Worm (Caenorhabditis elegans): Measurements from ENCODE around the gene fbxb-1.
A peak's percentile ranks its signal among the peaks of the same experiment; 100 is the strongest.

Gene fbxb-1

ce11 chrV:19205450-19205849 is 34.7 kb upstream of the fbxb-1 start:
- peak; percentile 2 for TF ChIP-seq elt-2 (tag; optimal IDR thresholded peaks at IDR 0.05)
- no peak for TF ChIP-seq C38D4.7 (GFP tag; optimal IDR thresholded peaks at IDR 0.05)

DNA sequence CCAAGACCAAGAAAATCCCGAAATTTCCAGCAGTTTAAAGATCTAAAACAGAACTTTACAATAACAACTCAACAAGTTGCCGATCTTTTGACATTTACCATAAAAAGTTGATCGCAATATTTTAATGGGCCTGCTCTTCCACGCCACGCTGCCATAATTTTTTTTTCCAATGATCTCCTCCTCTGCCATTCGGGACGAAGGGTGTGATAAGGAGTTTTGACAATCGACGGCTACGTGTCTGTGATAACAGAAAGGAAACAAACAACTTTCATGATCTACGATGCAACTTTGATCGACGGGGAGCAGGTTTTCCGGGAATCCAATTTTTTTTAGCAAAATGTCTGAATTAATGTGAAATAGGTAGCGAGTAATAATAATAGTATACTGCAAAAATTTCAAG is 33.2 kb upstream of the fbxb-1 start:
- TF ChIP-seq ceh-48 (tag; optimal IDR thresholded peaks at IDR 0.05) (no peak), elt-2 (tag; optimal IDR thresholded peaks at IDR 0.05) (peak; percentile 65)

DNA sequence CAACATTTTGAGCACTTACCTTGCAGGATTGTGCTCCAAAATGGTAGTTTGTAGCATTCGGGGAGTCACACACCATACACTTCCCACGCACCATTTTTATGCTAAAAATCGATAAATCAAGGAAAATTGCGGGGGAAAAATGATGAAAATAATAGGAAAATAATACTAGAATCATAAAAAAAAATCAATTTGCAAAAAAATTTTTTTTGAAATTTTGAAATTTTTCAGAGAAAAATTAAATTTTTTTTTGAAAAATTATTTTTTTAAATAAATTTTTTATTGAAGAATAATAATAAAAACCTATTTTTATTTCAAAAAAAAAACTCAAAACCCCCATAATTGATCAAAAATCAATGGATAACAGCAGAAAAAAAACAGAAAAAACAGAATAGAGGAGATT is 28.4 kb upstream of the fbxb-1 start, which contains the start of gene nhr-79:
nhr-79 (minus strand) TSS at position 101 of the 400 bp plus-strand sequence.
- TF ChIP-seq elt-2 (tag; optimal IDR thresholded peaks at IDR 0.05) (no peak), T23F11.4 (GFP tag; optimal IDR thresholded peaks at IDR 0.05) (no peak), fkh-10 (GFP tag; optimal IDR thresholded peaks at IDR 0.05) (no peak), sox-2 (GFP tag; IDR thresholded peaks at IDR 0.05) (no peak), elt-4 (tag; optimal IDR thresholded peaks at IDR 0.05) (no peak), K09A11.1 (tag; optimal IDR thresholded peaks at IDR 0.05; ENCODE audit: insufficient read depth) (no peak)

- TF ChIP-seq elt-2 (tag; optimal IDR thresholded peaks at IDR 0.05) (peak; percentile 40), fax-1 (tag; optimal IDR thresholded peaks at IDR 0.05) (no peak)
Observed at ce11 chrV:19212354-19212753, 27.8 kb upstream of the fbxb-1 start.

DNA sequence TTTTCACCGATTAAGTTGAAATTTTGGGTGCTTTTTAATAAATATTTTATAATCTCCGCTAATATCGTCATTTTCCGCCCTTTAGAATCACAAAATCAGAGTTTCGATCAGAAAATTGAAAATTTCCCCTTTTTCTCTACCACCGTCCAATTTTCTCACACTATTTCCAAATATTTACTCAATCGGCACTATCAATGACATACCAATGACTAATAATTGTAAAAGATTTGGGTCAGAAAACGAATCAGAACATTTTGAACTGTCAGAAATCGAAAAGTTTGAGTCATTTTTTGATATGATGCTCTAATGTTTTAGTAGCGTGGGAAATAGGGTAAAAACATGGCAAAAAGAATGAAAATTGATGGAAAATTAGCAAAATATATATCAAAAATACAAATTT is 23.1 kb upstream of the fbxb-1 start, which contains the start of gene srr-2:
srr-2 (minus strand) TSS at position 73 of the 400 bp plus-strand sequence.
- TF ChIP-seq ttx-3 (tag; optimal IDR thresholded peaks at IDR 0.05) (no peak), ceh-9 (tag; optimal IDR thresholded peaks at IDR 0.05) (no peak), hlh-6 (tag; optimal IDR thresholded peaks at IDR 0.05) (no peak), hlh-30 (tag; optimal IDR thresholded peaks at IDR 0.05; ENCODE audit: insufficient read depth) (no peak), ceh-14 (tag; optimal IDR thresholded peaks at IDR 0.05) (no peak), pag-3 (tag; optimal IDR thresholded peaks at IDR 0.05; ENCODE audit: borderline replicate concordance) (no peak), sox-4 (tag; optimal IDR thresholded peaks at IDR 0.05) (no peak), odd-2 (tag; optimal IDR thresholded peaks at IDR 0.05) (no peak), ref-2 (tag; optimal IDR thresholded peaks at IDR 0.05) (no peak), nhr-11 (tag; optimal IDR thresholded peaks at IDR 0.05) (no peak), tbx-2 (tag; optimal IDR thresholded peaks at IDR 0.05) (no peak), ceh-19 (GFP tag; optimal IDR thresholded peaks at IDR 0.05) (no peak), zip-5 (tag; optimal IDR thresholded peaks at IDR 0.05) (no peak), lim-6 (tag; optimal IDR thresholded peaks at IDR 0.05) (no peak), hlh-8 (tag; optimal IDR thresholded peaks at IDR 0.05) (no peak), ceh-6 (GFP tag; optimal IDR thresholded peaks at IDR 0.05) (no peak), ceh-34 (tag; optimal IDR thresholded peaks at IDR 0.05) (no peak), nfya-1 (tag; optimal IDR thresholded peaks at IDR 0.05) (no peak), ceh-30 (tag; optimal IDR thresholded peaks at IDR 0.05) (no peak)

DNA sequence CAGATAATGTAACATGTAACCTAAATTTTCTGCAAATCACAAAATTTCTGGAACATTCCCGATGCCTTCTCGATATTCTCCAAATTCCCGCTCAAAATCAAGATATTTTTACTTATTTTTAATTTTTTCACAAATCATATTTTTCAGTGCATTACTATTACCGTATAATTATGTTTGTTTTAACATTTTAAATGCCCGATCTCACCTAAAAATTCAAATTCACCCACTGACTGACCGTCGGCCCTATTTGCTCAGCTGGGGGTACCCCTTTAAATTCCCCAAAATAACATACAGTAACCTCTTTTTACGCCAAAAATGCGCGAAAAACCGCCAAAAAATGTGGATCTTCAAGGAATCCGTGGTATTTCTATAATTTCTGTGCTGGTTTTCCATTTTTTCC is 22.5 kb upstream of the fbxb-1 start, which contains the start of gene oac-49:
oac-49 (plus strand) TSS at position 301 of the 400 bp plus-strand sequence.
- no peak for TF ChIP-seq ceh-30 (tag; optimal IDR thresholded peaks at IDR 0.05)
- no peak for TF ChIP-seq ceh-45 (GFP tag; IDR thresholded peaks at IDR 0.05)
- TF ChIP-seq ztf-16 (tag; optimal IDR thresholded peaks at IDR 0.05), result no peak
- no peak for TF ChIP-seq ceh-6 (GFP tag; optimal IDR thresholded peaks at IDR 0.05)
- TF ChIP-seq sdc-2 (tag; optimal IDR thresholded peaks at IDR 0.05), result no peak
- TF ChIP-seq F13H6.1 (tag; optimal IDR thresholded peaks at IDR 0.05), result no peak
- no peak for TF ChIP-seq eyg-1 (tag; optimal IDR thresholded peaks at IDR 0.05)
- TF ChIP-seq ceh-34 (tag; optimal IDR thresholded peaks at IDR 0.05), result no peak
- no peak for TF ChIP-seq C08G9.2 (tag; optimal IDR thresholded peaks at IDR 0.05)
- TF ChIP-seq ceh-14 (tag; optimal IDR thresholded peaks at IDR 0.05), result no peak
- TF ChIP-seq madf-2 (tag; optimal IDR thresholded peaks at IDR 0.05), result no peak
- no peak for TF ChIP-seq hlh-15 (tag; optimal IDR thresholded peaks at IDR 0.05)
- no peak for TF ChIP-seq ceh-18 (tag; optimal IDR thresholded peaks at IDR 0.05)
- no peak for TF ChIP-seq dve-1 (tag; optimal IDR thresholded peaks at IDR 0.05)
- TF ChIP-seq unc-55 (GFP tag; optimal IDR thresholded peaks at IDR 0.05), result no peak
- no peak for TF ChIP-seq zip-5 (tag; optimal IDR thresholded peaks at IDR 0.05)
- no peak for TF ChIP-seq pros-1 (tag; optimal IDR thresholded peaks at IDR 0.05)
- TF ChIP-seq lin-11 (tag; optimal IDR thresholded peaks at IDR 0.05), result no peak
- no peak for TF ChIP-seq ahr-1 (tag; optimal IDR thresholded peaks at IDR 0.05)
- TF ChIP-seq ceh-22 (tag; optimal IDR thresholded peaks at IDR 0.05), result no peak
